Worm (Caenorhabditis elegans): Measurements from ENCODE around the gene Y55H10A.2.
"Not testable (repeated sequence)": the region's sequence is repeated elsewhere in the genome, so short reads cannot be mapped to it uniquely, and the experiment has no call there.

The Y55H10A.2 gene

DNA sequence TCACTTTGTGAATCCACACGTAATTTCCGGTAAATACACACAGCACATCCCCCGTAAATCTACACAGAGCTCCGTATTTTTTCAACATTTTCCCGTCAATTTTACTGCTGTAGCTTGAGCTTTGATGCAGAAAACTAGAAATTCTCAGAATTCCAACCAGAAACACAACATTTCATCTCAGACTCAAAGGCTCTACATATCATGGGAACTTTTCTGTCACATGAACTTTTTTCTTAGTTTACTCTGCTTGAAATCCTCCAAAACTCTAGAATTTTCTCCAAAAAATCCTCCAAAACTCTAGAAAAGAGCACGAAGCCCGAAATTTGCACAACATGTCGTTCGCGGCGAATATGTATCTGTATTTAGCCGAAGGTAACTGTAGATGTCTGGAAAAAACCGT is at the start of gene Y55H10A.2:
Gene Y55H10A.2 (plus strand): TSS at position 301 of the 400 bp plus-strand sequence.
- TF ChIP-seq nhr-76 (tag; optimal IDR thresholded peaks at IDR 0.05) = no peak
- no peak for TF ChIP-seq pax-3 (tag; optimal IDR thresholded peaks at IDR 0.05)
- no peak for TF ChIP-seq sptf-1 (tag; optimal IDR thresholded peaks at IDR 0.05)
- TF ChIP-seq unc-86 (tag; optimal IDR thresholded peaks at IDR 0.05) = no peak
- TF ChIP-seq swsn-7 (tag; optimal IDR thresholded peaks at IDR 0.05) = no peak
- TF ChIP-seq nhr-90 (tag; optimal IDR thresholded peaks at IDR 0.05; ENCODE audit: poor library complexity) = no peak
- no peak for TF ChIP-seq ceh-82 (tag; optimal IDR thresholded peaks at IDR 0.05)
- no peak for TF ChIP-seq hlh-4 (tag; optimal IDR thresholded peaks at IDR 0.05)
- no peak for TF ChIP-seq snu-23 (GFP tag; optimal IDR thresholded peaks at IDR 0.05)
- no peak for TF ChIP-seq tlp-1 (tag; optimal IDR thresholded peaks at IDR 0.05)
- TF ChIP-seq irx-1 (tag; optimal IDR thresholded peaks at IDR 0.05) = no peak
- TF ChIP-seq fkh-8 (tag; optimal IDR thresholded peaks at IDR 0.05) = no peak
- no peak for TF ChIP-seq pag-3 (tag; optimal IDR thresholded peaks at IDR 0.05; ENCODE audit: borderline replicate concordance, insufficient read depth)
- TF ChIP-seq dsc-1 (tag; optimal IDR thresholded peaks at IDR 0.05) = no peak
- no peak for TF ChIP-seq fos-1 (tag; optimal IDR thresholded peaks at IDR 0.05)
- TF ChIP-seq aha-1 (tag; optimal IDR thresholded peaks at IDR 0.05) = no peak
- TF ChIP-seq pqm-1 (tag; optimal IDR thresholded peaks at IDR 0.05) = no peak
- TF ChIP-seq lsy-2 (tag; optimal IDR thresholded peaks at IDR 0.05) = no peak

DNA sequence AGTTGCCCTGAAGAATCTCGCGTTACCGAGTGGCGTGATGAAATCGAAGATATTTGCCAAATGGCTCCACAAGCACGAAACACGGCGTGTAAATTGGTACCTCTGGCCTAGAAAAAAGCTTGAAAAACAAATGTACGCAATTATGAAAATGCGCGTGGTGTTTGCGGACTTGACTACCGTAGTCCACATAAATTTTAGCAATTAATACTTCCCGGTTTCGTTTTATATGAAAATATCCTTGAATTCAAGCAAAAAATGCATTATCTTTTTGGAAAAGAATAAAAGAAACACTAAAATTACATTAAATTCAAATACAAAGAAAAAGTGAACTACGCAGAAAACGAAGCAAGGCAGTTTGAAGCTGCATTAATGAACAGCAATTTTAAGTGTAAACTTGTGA is 49.2 kb upstream of the Y55H10A.2 start:
- peak in 1 of 2 experiments; percentile 56 for TF ChIP-seq lsy-2 (tag; optimal IDR thresholded peaks at IDR 0.05)

DNA sequence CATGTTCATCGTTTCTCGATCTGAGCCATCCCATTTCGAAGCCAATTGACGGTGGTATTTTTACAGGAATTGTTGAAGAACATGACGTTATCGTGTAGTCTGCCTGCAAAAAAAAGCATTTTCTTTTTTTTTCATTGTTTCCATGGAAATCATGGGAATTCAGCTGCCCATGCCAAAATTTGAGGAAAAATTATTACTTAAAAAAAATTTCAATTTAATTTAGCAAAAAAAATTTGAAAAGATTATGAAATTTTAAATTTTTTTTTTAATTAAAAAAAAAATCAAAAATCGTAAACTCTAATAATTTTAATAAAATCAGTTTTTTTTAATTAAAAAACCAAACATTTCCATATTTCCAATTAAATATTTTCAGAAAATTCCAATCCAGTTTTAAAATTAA is 31.6 kb upstream of the Y55H10A.2 start, which contains the start of gene F42A6.5:
Gene F42A6.5 (minus strand): TSS at position 101 of the 400 bp plus-strand sequence.
- TF ChIP-seq zip-4 (GFP tag; optimal IDR thresholded peaks at IDR 0.05); rnt-1 (tag; optimal IDR thresholded peaks at IDR 0.05); elt-3 (tag; optimal IDR thresholded peaks at IDR 0.05): not testable (repeated sequence)

DNA sequence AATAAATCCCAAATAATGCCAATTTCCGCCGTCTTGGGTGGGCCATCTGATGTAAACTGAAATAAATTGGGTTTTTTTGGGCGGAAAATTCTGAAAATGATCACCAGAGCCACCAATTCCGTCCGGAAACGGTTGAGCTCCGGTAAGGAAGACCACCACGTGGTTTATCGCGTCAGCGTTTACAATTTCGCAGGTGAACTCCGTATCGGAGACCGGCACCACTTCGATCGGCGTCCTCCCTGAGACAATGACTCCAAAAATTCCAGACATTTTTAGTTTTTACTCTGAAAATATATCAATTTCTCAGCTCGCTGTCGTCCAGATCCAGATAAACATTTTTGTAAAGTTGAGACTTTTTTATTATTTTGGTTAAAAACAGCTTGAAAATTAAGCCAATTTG is 26.7 kb upstream of the Y55H10A.2 start, which contains the start of gene F42A6.6:
Gene F42A6.6 (minus strand): TSS at position 289 of the 400 bp plus-strand sequence.
- no peak for TF ChIP-seq nhr-237 (tag; optimal IDR thresholded peaks at IDR 0.05)
- TF ChIP-seq unc-62 (GFP tag; optimal IDR thresholded peaks at IDR 0.05) = no peak
- TF ChIP-seq rnt-1 (tag; optimal IDR thresholded peaks at IDR 0.05) = no peak
- TF ChIP-seq lin-39 (tag; optimal IDR thresholded peaks at IDR 0.05) = no peak
- TF ChIP-seq fkh-4 (tag; optimal IDR thresholded peaks at IDR 0.05; ENCODE audit: borderline replicate concordance) = no peak
- TF ChIP-seq pax-3 (tag; optimal IDR thresholded peaks at IDR 0.05) = no peak
- TF ChIP-seq ama-1 (optimal IDR thresholded peaks at IDR 0.05) = peak; percentile 88
- no peak for TF ChIP-seq unc-130 (tag; optimal IDR thresholded peaks at IDR 0.05)
- TF ChIP-seq nhr-76 (tag; optimal IDR thresholded peaks at IDR 0.05) = no peak
- no peak for TF ChIP-seq lin-15B (tag; optimal IDR thresholded peaks at IDR 0.05)
- peak; percentile 5 for TF ChIP-seq tbx-2 (tag; optimal IDR thresholded peaks at IDR 0.05)
- no peak for TF ChIP-seq unc-86 (tag; optimal IDR thresholded peaks at IDR 0.05)
- TF ChIP-seq nhr-28 (tag; optimal IDR thresholded peaks at IDR 0.05) = no peak
- no peak for TF ChIP-seq fkh-10 (GFP tag; optimal IDR thresholded peaks at IDR 0.05)
- no peak for TF ChIP-seq C16A3.4 (tag; optimal IDR thresholded peaks at IDR 0.05)
- TF ChIP-seq isw-1 (GFP tag; IDR thresholded peaks at IDR 0.05) = no peak
- TF ChIP-seq unc-30 (tag; optimal IDR thresholded peaks at IDR 0.05) = no peak
- no peak for TF ChIP-seq dpl-1 (GFP tag; optimal IDR thresholded peaks at IDR 0.05)
- no peak for TF ChIP-seq fkh-8 (tag; optimal IDR thresholded peaks at IDR 0.05)
- TF ChIP-seq lir-3 (tag; optimal IDR thresholded peaks at IDR 0.05; ENCODE audit: poor library complexity) = no peak
- TF ChIP-seq egl-27 (tag; optimal IDR thresholded peaks at IDR 0.05) = no peak
- TF ChIP-seq ceh-8 (GFP tag; optimal IDR thresholded peaks at IDR 0.05) = no peak
- TF ChIP-seq mef-2 (tag; optimal IDR thresholded peaks at IDR 0.05) = no peak
- TF ChIP-seq nhr-85 (tag) = peak; percentile 64
- TF ChIP-seq nhr-47 (tag; optimal IDR thresholded peaks at IDR 0.05) = peak; percentile 22
- TF ChIP-seq ceh-90 (tag; optimal IDR thresholded peaks at IDR 0.05) = no peak
- no peak for TF ChIP-seq efl-3 (GFP tag; optimal IDR thresholded peaks at IDR 0.05)
- peak; percentile 18 for TF ChIP-seq snu-23 (GFP tag; optimal IDR thresholded peaks at IDR 0.05)
- TF ChIP-seq unc-98 (GFP tag; IDR thresholded peaks at IDR 0.05) = no peak
- no peak for TF ChIP-seq skn-1 (tag; optimal IDR thresholded peaks at IDR 0.05)
- peak in 1 of 2 experiments; percentile 29 for TF ChIP-seq lin-35 (GFP tag; optimal IDR thresholded peaks at IDR 0.05)
- TF ChIP-seq tlp-1 (tag; optimal IDR thresholded peaks at IDR 0.05) = no peak
- TF ChIP-seq efl-1 (optimal IDR thresholded peaks at IDR 0.05) = peak; percentile 8 to 35
- TF ChIP-seq efl-1 (GFP tag; optimal IDR thresholded peaks at IDR 0.05 in 1 of 2) = peak in 1 of 2 experiments; percentile 71

Measured in whole organism, L1 larva.